Worm (Caenorhabditis elegans) whole organism, L4 larva: ENCODE measurements around the gene ptp-5.2.
A peak's percentile ranks its signal among the peaks of the same experiment; 100 is the strongest.

Experiments used
- ama-1 ChIP-seq: fragments of 150-350 bp; optimal IDR thresholded peaks from 2 replicates; lab custom pipeline; 2014; ENCODE audit warnings: inconsistent platforms, mixed read lengths
- ceh-28 ChIP-seq: fragments of 150-350 bp; optimal IDR thresholded peaks from 2 replicates; lab custom pipeline; 2014; ENCODE audit warnings: missing biosample characterization, missing genetic modification reagents, missing genetic modification characterization
- egl-27 ChIP-seq: sonication (generic microtip); optimal IDR thresholded peaks from 3 replicates; lab custom pipeline; 2017; ENCODE audit warnings: missing biosample characterization, missing genetic modification reagents, missing genetic modification characterization
- lin-39 ChIP-seq: fragments of 150-350 bp; optimal IDR thresholded peaks from 2 replicates; lab custom pipeline; 2014; ENCODE audit warnings: missing biosample characterization, missing genetic modification reagents, missing genetic modification characterization
- madf-5 ChIP-seq, 2 experiments: fragments of 200-800 bp; sonication (Bioruptor generic); IDR thresholded peaks; 2 replicates each; pipeline ENCODE4 v1.3.6; 2022; ENCODE audit warnings: missing compliant biosample characterization in 2 of 2, missing genetic modification characterization in 2 of 2
- nhr-11 ChIP-seq: fragments of 150-350 bp; optimal IDR thresholded peaks from 2 replicates; lab custom pipeline; 2014; ENCODE audit warnings: missing biosample characterization, missing genetic modification characterization
- nhr-237 ChIP-seq: sonication (generic microtip); optimal IDR thresholded peaks from 2 replicates; lab custom pipeline; 2017; ENCODE audit warnings: missing biosample characterization, missing genetic modification characterization
- unc-39 ChIP-seq: sonication (generic microtip); optimal IDR thresholded peaks from 2 replicates; lab custom pipeline; 2017; ENCODE audit warnings: missing biosample characterization, missing genetic modification characterization

DNA sequence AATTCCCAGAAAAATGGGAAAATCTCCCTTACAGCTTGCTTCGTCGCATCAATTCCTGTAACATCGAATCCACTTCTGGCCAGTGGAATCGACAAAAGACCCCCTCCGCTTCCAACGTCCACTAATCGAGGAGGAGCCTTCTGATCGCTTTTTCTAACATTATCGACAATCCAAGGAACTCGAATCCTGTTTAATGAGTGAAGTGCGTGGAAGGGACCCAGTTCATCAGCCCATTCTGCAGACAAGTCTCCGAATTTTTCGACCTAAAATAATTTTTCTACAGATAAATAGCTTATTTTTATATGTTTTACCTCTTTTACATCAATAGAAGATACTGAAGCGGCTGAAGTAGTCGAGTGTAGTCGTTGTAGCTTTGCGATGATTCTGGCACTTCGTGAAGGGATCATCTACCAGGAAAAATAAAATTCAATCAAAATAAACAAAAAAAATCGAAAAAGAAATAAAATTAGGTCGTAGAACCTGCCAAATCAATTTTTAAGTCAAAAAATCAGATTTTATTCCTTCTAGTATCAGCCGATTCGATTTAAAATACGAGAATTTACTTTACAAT is 35.3 kb upstream of the ptp-5.2 start, which contains the start of gene coq-3:
- TF ChIP-seq nhr-11 (tag; lab: Kevin White, UChicago) (no peak), madf-5 (GFP tag; IDR thresholded peaks at IDR 0.05; lab: Robert Waterston, UW) (no peak), unc-39 (no peak), ceh-28 (tag; lab: Kevin White, UChicago) (no peak), lin-39 (tag; lab: Kevin White, UChicago) (no peak), nhr-237 (tag; lab: Kevin White, UChicago) (no peak), ama-1 (lab: Kevin White, UChicago) (peak; percentile 29), egl-27 (no peak)
